Fruit fly (Drosophila melanogaster) whole organism, adult: ENCODE results near the gene eIF3i.

Experiments
- CG12768 ChIP-seq: fragments of 200-800 bp; sonication (Bioruptor generic); optimal IDR thresholded peaks from 2 replicates; lab custom pipeline; 2017; ENCODE audit warnings: missing biosample characterization, missing genetic modification characterization, mild to moderate bottlenecking, moderate library complexity, missing genetic modification reagents
- CG14711 ChIP-seq: fragments of 200-800 bp; sonication (Bioruptor generic); optimal IDR thresholded peaks from 2 replicates; lab custom pipeline; 2018; ENCODE audit warnings: missing biosample characterization, mild to moderate bottlenecking, missing genetic modification characterization, moderate library complexity
- CG1620 ChIP-seq: fragments of 200-800 bp; sonication (Bioruptor generic); optimal IDR thresholded peaks from 2 replicates; lab custom pipeline; 2016; ENCODE audit warnings: missing biosample characterization, missing genetic modification characterization
- CG33017 ChIP-seq: fragments of 200-800 bp; sonication (Bioruptor generic); optimal IDR thresholded peaks from 2 replicates; lab custom pipeline; 2018; ENCODE audit warnings: missing biosample characterization, mild to moderate bottlenecking, missing genetic modification characterization, moderate library complexity
- CG7045 ChIP-seq: fragments of 200-800 bp; sonication (Bioruptor generic); optimal IDR thresholded peaks from 2 replicates; lab custom pipeline; 2017; ENCODE audit warnings: missing biosample characterization, mild to moderate bottlenecking, missing genetic modification characterization
- CG7101 ChIP-seq: fragments of 200-800 bp; sonication (Bioruptor generic); optimal IDR thresholded peaks from 2 replicates; lab custom pipeline; 2018; ENCODE audit warnings: missing biosample characterization, mild to moderate bottlenecking, missing genetic modification characterization, moderate library complexity
- Clk ChIP-seq: fragments of 200-800 bp; sonication (Bioruptor generic); optimal IDR thresholded peaks from 2 replicates; lab custom pipeline; 2017; ENCODE audit warnings: missing biosample characterization, missing genetic modification characterization
- Crg-1 ChIP-seq: fragments of 200-800 bp; sonication (Bioruptor generic); optimal IDR thresholded peaks from 2 replicates; lab custom pipeline; 2016; ENCODE audit warnings: missing biosample characterization, missing genetic modification characterization
- bab1 ChIP-seq: fragments of 200-800 bp; sonication (Bioruptor generic); optimal IDR thresholded peaks from 3 replicates; lab custom pipeline; 2019; ENCODE audit warnings: missing biosample characterization, mild to moderate bottlenecking, missing genetic modification characterization, moderate library complexity
- kay ChIP-seq: fragments of 200-800 bp; sonication (Bioruptor generic); peaks from one replicate; lab custom pipeline; 2016; ENCODE audit warnings: missing biosample characterization, missing genetic modification characterization, borderline replicate concordance
- pad ChIP-seq: fragments of 200-800 bp; sonication (Bioruptor generic); optimal IDR thresholded peaks from 3 replicates; lab custom pipeline; 2017; ENCODE audit warnings: missing biosample characterization, missing genetic modification characterization, mild to moderate bottlenecking, moderate library complexity, missing genetic modification reagents
- tj ChIP-seq: fragments of 200-800 bp; sonication (Bioruptor generic); optimal IDR thresholded peaks from 3 replicates; lab custom pipeline; 2017; ENCODE audit warnings: missing biosample characterization, mild to moderate bottlenecking, missing genetic modification characterization, moderate library complexity

DNA sequence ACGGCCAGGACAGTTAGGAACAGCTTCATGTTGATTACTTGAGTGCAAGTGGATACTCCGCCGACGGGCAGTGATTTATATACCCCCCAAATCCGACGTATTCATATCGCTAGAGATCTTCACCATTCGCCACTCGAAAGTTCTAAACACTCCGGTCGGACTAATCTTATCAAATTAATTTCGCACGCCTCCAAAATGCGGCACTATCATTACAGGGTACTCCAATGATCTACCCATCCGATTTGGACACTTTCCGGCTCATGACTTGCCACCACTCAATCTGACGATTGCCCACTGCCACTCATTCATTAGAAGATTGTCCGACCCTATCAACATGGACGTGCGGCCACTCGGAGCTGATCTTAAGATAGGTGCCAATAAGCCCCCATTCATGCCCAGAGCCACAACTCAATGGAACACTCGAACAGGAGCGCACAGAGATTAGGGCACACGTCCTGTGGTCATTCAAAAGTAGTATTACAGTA lies 14.4 kb downstream of the eIF3i start, which contains the start of gene Jon25Bii:
- no peak for TF ChIP-seq pad (GFP tag; lab: Kevin White, UChicago)
- TF ChIP-seq Clk (GFP tag; lab: Kevin White, UChicago), result no peak
- TF ChIP-seq kay, result no peak
- TF ChIP-seq Crg-1 (GFP tag; lab: Kevin White, UChicago), result no peak
- TF ChIP-seq CG1620 (GFP tag; lab: Kevin White, UChicago), result no peak
- no peak for TF ChIP-seq CG12768 (GFP tag; lab: Kevin White, UChicago)
- TF ChIP-seq CG33017 (tag; lab: Kevin White, UChicago), result no peak
- no peak for TF ChIP-seq bab1
- TF ChIP-seq tj (GFP tag; lab: Kevin White, UChicago), result no peak
- no peak for TF ChIP-seq CG14711 (tag; lab: Kevin White, UChicago)
- no peak for TF ChIP-seq CG7045
- no peak for TF ChIP-seq CG7101
